Fruit fly (Drosophila melanogaster) whole organism, embryonic: Measurements from ENCODE around the gene sip3.

Experiments
- BEAF-32 ChIP-seq: fragments of 200-800 bp; sonication (Bioruptor generic); optimal IDR thresholded peaks from 3 replicates; lab custom pipeline; 2017; ENCODE audit warnings: missing biosample characterization, missing genetic modification characterization, mild to moderate bottlenecking, moderate library complexity, missing genetic modification reagents
- Bgb ChIP-seq: fragments of 200-800 bp; sonication (Bioruptor generic); IDR thresholded peaks from 2 replicates; pipeline ENCODE4 v1.3.6; 2022; ENCODE audit warnings: missing biosample characterization, missing genetic modification characterization; ENCODE audit not compliant: partially characterized antibody
- CG10267 ChIP-seq: fragments of 200-800 bp; sonication (Bioruptor generic); optimal IDR thresholded peaks from 2 replicates; lab custom pipeline; 2018; ENCODE audit warnings: missing biosample characterization, mild to moderate bottlenecking, missing genetic modification characterization, moderate library complexity
- CG14710 ChIP-seq: fragments of 200-800 bp; sonication (Bioruptor generic); optimal IDR thresholded peaks from 3 replicates; lab custom pipeline; 2019; ENCODE audit warnings: missing biosample characterization, mild to moderate bottlenecking, missing genetic modification characterization, moderate library complexity
- CG14860 ChIP-seq: fragments of 200-800 bp; sonication (Bioruptor generic); IDR thresholded peaks from 3 replicates; pipeline ENCODE4 v1.3.6; 2022; ENCODE audit warnings: missing biosample characterization, missing genetic modification characterization; ENCODE audit not compliant: partially characterized antibody
- CG14965 ChIP-seq: fragments of 200-800 bp; sonication (Bioruptor generic); optimal IDR thresholded peaks from 2 replicates; lab custom pipeline; 2016; ENCODE audit warnings: missing biosample characterization, missing genetic modification characterization, borderline replicate concordance
- CG15479 ChIP-seq: fragments of 200-800 bp; sonication (Bioruptor generic); optimal IDR thresholded peaks from 3 replicates; lab custom pipeline; 2019; ENCODE audit warnings: missing biosample characterization, mild to moderate bottlenecking, missing genetic modification characterization, moderate library complexity
- CG15514 ChIP-seq: fragments of 200-800 bp; sonication (Bioruptor generic); optimal IDR thresholded peaks from 3 replicates; lab custom pipeline; 2017; ENCODE audit warnings: missing biosample characterization, missing genetic modification characterization, mild to moderate bottlenecking, moderate library complexity, missing genetic modification reagents
- CG1603 ChIP-seq: fragments of 200-800 bp; sonication (Bioruptor generic); optimal IDR thresholded peaks from 2 replicates; lab custom pipeline; 2019; ENCODE audit warnings: missing biosample characterization, mild to moderate bottlenecking, missing genetic modification characterization, moderate library complexity
- CG17829 ChIP-seq: fragments of 200-800 bp; optimal IDR thresholded peaks from 2 replicates; lab custom pipeline; 2019; ENCODE audit warnings: missing biosample characterization, mild to moderate bottlenecking, missing genetic modification characterization, moderate library complexity
- CG2712 ChIP-seq: fragments of 200-800 bp; optimal IDR thresholded peaks from 3 replicates; lab custom pipeline; 2019; ENCODE audit warnings: missing biosample characterization, mild to moderate bottlenecking, missing genetic modification characterization, moderate library complexity
- CG30020 ChIP-seq: fragments of 200-800 bp; optimal IDR thresholded peaks from 2 replicates; lab custom pipeline; 2019; ENCODE audit warnings: missing biosample characterization, mild to moderate bottlenecking, missing genetic modification characterization, moderate library complexity
- CG34422 ChIP-seq: fragments of 200-800 bp; sonication (Bioruptor generic); IDR thresholded peaks from 3 replicates; pipeline ENCODE4 v1.3.6; 2022; ENCODE audit warnings: missing biosample characterization, missing genetic modification characterization
- CG6791 ChIP-seq: fragments of 200-800 bp; sonication (Bioruptor generic); IDR thresholded peaks from 3 replicates; pipeline ENCODE4 v1.3.6; 2022; ENCODE audit warnings: missing biosample characterization, missing genetic modification characterization; ENCODE audit not compliant: partially characterized antibody
- CG9437 ChIP-seq: fragments of 200-800 bp; sonication (Bioruptor generic); optimal IDR thresholded peaks from 2 replicates; lab custom pipeline; 2018; ENCODE audit warnings: missing biosample characterization, mild to moderate bottlenecking, missing genetic modification characterization
- CG9797 ChIP-seq: fragments of 200-800 bp; sonication (Bioruptor generic); optimal IDR thresholded peaks from 3 replicates; lab custom pipeline; 2018; ENCODE audit warnings: missing biosample characterization, mild to moderate bottlenecking, missing genetic modification characterization
- CTCF ChIP-seq: fragments of 200-800 bp; sonication (Bioruptor generic); optimal IDR thresholded peaks from 2 replicates; lab custom pipeline; 2017; ENCODE audit warnings: missing biosample characterization, mild to moderate bottlenecking, missing genetic modification characterization, moderate library complexity
- Dek ChIP-seq: fragments of 200-800 bp; sonication (Bioruptor generic); optimal IDR thresholded peaks from 3 replicates; lab custom pipeline; 2019; ENCODE audit warnings: missing biosample characterization, mild to moderate bottlenecking, missing genetic modification characterization, moderate library complexity
- Dp ChIP-seq: fragments of 200-800 bp; sonication (Bioruptor generic); optimal IDR thresholded peaks from 2 replicates; lab custom pipeline; 2018; ENCODE audit warnings: missing biosample characterization, mild to moderate bottlenecking, missing genetic modification characterization, moderate library complexity
- Dref ChIP-seq: fragments of 200-800 bp; sonication (Bioruptor generic); IDR thresholded peaks from 2 replicates; pipeline ENCODE4 v1.3.6; 2022; ENCODE audit warnings: missing biosample characterization, missing genetic modification characterization
- Ets97D ChIP-seq: fragments of 200-800 bp; sonication (Bioruptor generic); optimal IDR thresholded peaks from 3 replicates; lab custom pipeline; 2016; ENCODE audit warnings: missing biosample characterization, missing genetic modification characterization
- HLH3B ChIP-seq: fragments of 200-800 bp; sonication (Bioruptor generic); IDR thresholded peaks from 2 replicates; pipeline ENCODE4 v1.3.6; 2022; ENCODE audit warnings: missing biosample characterization, missing genetic modification characterization
- HLH4C ChIP-seq: fragments of 200-800 bp; sonication (Bioruptor generic); IDR thresholded peaks from 3 replicates; pipeline ENCODE4 v1.3.6; 2022; ENCODE audit warnings: missing biosample characterization, missing genetic modification characterization; ENCODE audit not compliant: partially characterized antibody
- HmgZ ChIP-seq: fragments of 200-800 bp; sonication (Bioruptor generic); optimal IDR thresholded peaks from 2 replicates; lab custom pipeline; 2018; ENCODE audit warnings: missing biosample characterization, mild to moderate bottlenecking, missing genetic modification characterization
- MBD-R2 ChIP-seq: fragments of 200-800 bp; sonication (Bioruptor generic); IDR thresholded peaks from 2 replicates; pipeline ENCODE4 v1.3.6; 2022; ENCODE audit warnings: missing biosample characterization, missing genetic modification characterization
- MESR4 ChIP-seq: fragments of 200-800 bp; sonication (Bioruptor generic); optimal IDR thresholded peaks from 2 replicates; lab custom pipeline; 2018; ENCODE audit warnings: missing biosample characterization, mild to moderate bottlenecking, missing genetic modification characterization, moderate library complexity
- Max ChIP-seq: fragments of 200-800 bp; sonication (Bioruptor generic); optimal IDR thresholded peaks from 2 replicates; lab custom pipeline; 2016; ENCODE audit warnings: missing biosample characterization, mild to moderate bottlenecking, missing genetic modification characterization
- Scr ChIP-seq: fragments of 200-800 bp; sonication (Bioruptor generic); IDR thresholded peaks from 2 replicates; pipeline ENCODE4 v1.3.6; 2022; ENCODE audit warnings: missing biosample characterization, missing genetic modification characterization; ENCODE audit not compliant: partially characterized antibody
- Sin3A ChIP-seq: fragments of >200 bp; optimal IDR thresholded peaks from 2 replicates; lab custom pipeline; 2018
- Sry-δ ChIP-seq: fragments of 200-800 bp; sonication (Bioruptor generic); optimal IDR thresholded peaks from 2 replicates; lab custom pipeline; 2016; ENCODE audit warnings: missing biosample characterization, missing genetic modification characterization
- amos ChIP-seq: fragments of 200-800 bp; sonication (Bioruptor generic); IDR thresholded peaks from 2 replicates; pipeline ENCODE4 v1.3.6; 2022; ENCODE audit warnings: missing biosample characterization, missing genetic modification characterization; ENCODE audit not compliant: partially characterized antibody
- caup ChIP-seq: fragments of 200-800 bp; sonication (Bioruptor generic); optimal IDR thresholded peaks from 3 replicates; lab custom pipeline; 2017; ENCODE audit warnings: missing biosample characterization, mild to moderate bottlenecking, missing genetic modification characterization, moderate library complexity; ENCODE audit not compliant: severe bottlenecking
- chinmo ChIP-seq: fragments of 200-800 bp; sonication (Bioruptor generic); IDR thresholded peaks from 4 replicates; pipeline ENCODE4 v1.3.6; 2022; ENCODE audit warnings: missing biosample characterization, missing genetic modification characterization; ENCODE audit not compliant: partially characterized antibody
- dm ChIP-seq: fragments of 200-800 bp; sonication (Bioruptor generic); optimal IDR thresholded peaks from 3 replicates; lab custom pipeline; 2016; ENCODE audit warnings: missing biosample characterization, missing genetic modification characterization
- ems ChIP-seq: fragments of 200-800 bp; sonication (Bioruptor generic); optimal IDR thresholded peaks from 3 replicates; lab custom pipeline; 2016; ENCODE audit warnings: missing biosample characterization, missing genetic modification characterization
- gfzf ChIP-seq: fragments of 200-800 bp; sonication (Bioruptor generic); optimal IDR thresholded peaks from 2 replicates; lab custom pipeline; 2016; ENCODE audit warnings: missing biosample characterization, mild to moderate bottlenecking, missing genetic modification characterization, moderate library complexity
- grn ChIP-seq: fragments of 200-800 bp; sonication (Bioruptor generic); optimal IDR thresholded peaks from 3 replicates; lab custom pipeline; 2017; ENCODE audit warnings: missing biosample characterization, missing genetic modification characterization
- hbn ChIP-seq: fragments of 200-800 bp; sonication (Bioruptor generic); IDR thresholded peaks from 2 replicates; pipeline ENCODE4 v1.3.6; 2022; ENCODE audit warnings: missing biosample characterization, missing genetic modification characterization; ENCODE audit not compliant: partially characterized antibody
- jigr1 ChIP-seq: fragments of 200-800 bp; sonication (Bioruptor generic); IDR thresholded peaks from 3 replicates; pipeline ENCODE4 v1.3.6; 2022; ENCODE audit warnings: missing biosample characterization, missing genetic modification characterization
- kah ChIP-seq: fragments of 200-800 bp; sonication (Bioruptor generic); optimal IDR thresholded peaks from 2 replicates; lab custom pipeline; 2018; ENCODE audit warnings: missing biosample characterization, mild to moderate bottlenecking, missing genetic modification characterization
- ken ChIP-seq: fragments of 200-800 bp; sonication (Bioruptor generic); IDR thresholded peaks from 3 replicates; pipeline ENCODE4 v1.3.6; 2022; ENCODE audit warnings: missing biosample characterization, missing genetic modification characterization
- maf-S ChIP-seq: fragments of 200-800 bp; sonication (Bioruptor generic); optimal IDR thresholded peaks from 2 replicates; lab custom pipeline; 2016; ENCODE audit warnings: missing biosample characterization, missing genetic modification characterization
- pzg ChIP-seq: fragments of 200-800 bp; sonication (Bioruptor generic); optimal IDR thresholded peaks from 3 replicates; lab custom pipeline; 2018; ENCODE audit warnings: missing biosample characterization, mild to moderate bottlenecking, missing genetic modification characterization, moderate library complexity
- sens ChIP-seq: fragments of 200-800 bp; sonication (Bioruptor generic); peaks from one replicate; lab custom pipeline; 2016; ENCODE audit warnings: missing biosample characterization, missing genetic modification characterization
- sna ChIP-seq: fragments of 200-800 bp; sonication (Bioruptor generic); IDR thresholded peaks from 2 replicates; pipeline ENCODE4 v1.3.6; 2022; ENCODE audit warnings: missing biosample characterization, missing genetic modification characterization; ENCODE audit not compliant: partially characterized antibody
- ssp ChIP-seq: fragments of 200-800 bp; sonication (Bioruptor generic); IDR thresholded peaks from 2 replicates; pipeline ENCODE4 v1.3.6; 2022; ENCODE audit warnings: missing biosample characterization, missing genetic modification characterization
- stc ChIP-seq: fragments of 200-800 bp; sonication (Bioruptor generic); IDR thresholded peaks from 2 replicates; pipeline ENCODE4 v1.3.6; 2022; ENCODE audit warnings: missing biosample characterization, missing genetic modification characterization
- tna ChIP-seq: fragments of 200-800 bp; sonication (Bioruptor generic); IDR thresholded peaks from 2 replicates; pipeline ENCODE4 v1.3.6; 2022; ENCODE audit warnings: missing biosample characterization, missing genetic modification characterization; ENCODE audit not compliant: partially characterized antibody
- vvl ChIP-seq: fragments of 200-800 bp; sonication (Bioruptor generic); IDR thresholded peaks from 2 replicates; pipeline ENCODE4 v1.3.6; 2022; ENCODE audit warnings: missing biosample characterization, missing genetic modification characterization

Gene sip3

DNA sequence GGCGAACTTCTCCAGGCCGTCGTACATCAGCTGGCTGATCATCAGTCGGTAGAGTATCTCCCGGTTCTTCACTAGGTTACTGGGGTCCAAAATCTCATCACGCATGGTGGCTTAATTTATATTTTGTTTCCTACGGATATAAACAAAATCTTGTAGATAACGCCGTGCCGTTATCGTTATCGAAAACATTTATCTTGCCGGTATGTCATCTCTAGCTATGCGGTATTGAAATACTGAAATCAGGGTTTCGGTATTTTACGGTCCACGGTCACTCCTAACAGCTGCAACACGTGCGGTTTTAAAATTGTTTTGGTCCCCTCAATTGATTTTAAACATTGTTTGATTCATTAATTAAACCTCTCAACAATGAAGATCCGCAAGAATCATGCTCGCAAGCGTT is 35.2 kb upstream of the sip3 start, which contains the start of the genes CstF50 and CG11563:
TSS of gene CstF50 (minus strand) at position 188 of the 400 bp plus-strand sequence.
TSS of gene CG11563 (plus strand) at position 260 of the 400 bp plus-strand sequence.
- peak; percentile 11 for TF ChIP-seq CG17829 (tag; lab: Kevin White, UChicago)
- peak; percentile 28; the same call in 1 of the 2 replicates for TF ChIP-seq Bgb (GFP tag; lab: Robert Waterston, UW)
- TF ChIP-seq Sin3A (lab: Kevin White, UChicago): peak; percentile 51
- peak; percentile 84 for TF ChIP-seq CG9797 (GFP tag; lab: Kevin White, UChicago)
- TF ChIP-seq CG30020 (tag; lab: Kevin White, UChicago): peak; percentile 21
- TF ChIP-seq HmgZ (tag; lab: Kevin White, UChicago): peak; percentile 22
- TF ChIP-seq sna (GFP tag; lab: Robert Waterston, UW): peak; percentile 56; the same call in 1 of the 2 replicates
- no peak for TF ChIP-seq caup (GFP tag; lab: Kevin White, UChicago)
- peak; percentile 6 for TF ChIP-seq grn
- peak; percentile 17; the same call in 1 of the 2 replicates for TF ChIP-seq tna (GFP tag; lab: Robert Waterston, UW)
- peak; percentile 88 for TF ChIP-seq Sry-δ (GFP tag; lab: Kevin White, UChicago)
- peak; percentile 42; the same call in 2 of the 3 replicates for TF ChIP-seq HLH4C (GFP tag; lab: Robert Waterston, UW)
- TF ChIP-seq Max (GFP tag; lab: Kevin White, UChicago): peak; percentile 72
- peak; percentile 34; the same call in 1 of the 3 replicates for TF ChIP-seq CG14860 (GFP tag; lab: Robert Waterston, UW)
- peak; percentile 49 for TF ChIP-seq CG1603 (tag; lab: Kevin White, UChicago)
- TF ChIP-seq stc (GFP tag; lab: Robert Waterston, UW): no peak
- TF ChIP-seq gfzf (GFP tag; lab: Kevin White, UChicago): peak; percentile 81
- peak; percentile 48 for TF ChIP-seq sens
- no peak for TF ChIP-seq ems (GFP tag; lab: Kevin White, UChicago)
- TF ChIP-seq kah (GFP tag; lab: Kevin White, UChicago): no peak
- peak; percentile 70 for TF ChIP-seq Dref (GFP tag; lab: Robert Waterston, UW)
- TF ChIP-seq ssp (GFP tag; lab: Robert Waterston, UW): no peak
- TF ChIP-seq CG14965 (GFP tag; lab: Kevin White, UChicago): no peak
- peak; percentile 7 for TF ChIP-seq CG9437
- TF ChIP-seq Dek (tag; lab: Kevin White, UChicago): no peak
- peak; percentile 73 for TF ChIP-seq CG15514 (GFP tag; lab: Kevin White, UChicago)
- peak; percentile 48 for TF ChIP-seq Ets97D
- peak; percentile 47 for TF ChIP-seq MESR4 (GFP tag; lab: Kevin White, UChicago)
- peak; percentile 74 for TF ChIP-seq pzg (GFP tag; lab: Kevin White, UChicago)
- TF ChIP-seq CG15479 (GFP tag; lab: Kevin White, UChicago): no peak
- peak; percentile 48 for TF ChIP-seq BEAF-32 (GFP tag; lab: Kevin White, UChicago)
- TF ChIP-seq CG10267 (tag; lab: Kevin White, UChicago): peak; percentile 14
- TF ChIP-seq Dp (GFP tag; lab: Kevin White, UChicago): peak; percentile 40
- TF ChIP-seq dm: peak; percentile 92
- no peak for TF ChIP-seq ken (GFP tag; lab: Robert Waterston, UW)
- TF ChIP-seq jigr1 (GFP tag; lab: Robert Waterston, UW): no peak
- TF ChIP-seq maf-S (GFP tag; lab: Kevin White, UChicago): no peak
- no peak for TF ChIP-seq vvl (GFP tag; lab: Robert Waterston, UW)
- TF ChIP-seq CG6791 (GFP tag; lab: Robert Waterston, UW): 0 out of 3 replicates have a peak, but pooled peaks have one; percentile 33
- peak; percentile 80 for TF ChIP-seq MBD-R2 (GFP tag; lab: Robert Waterston, UW)
- no peak for TF ChIP-seq HLH3B (GFP tag; lab: Robert Waterston, UW)
- TF ChIP-seq hbn (GFP tag; lab: Robert Waterston, UW): 0 out of 2 replicates have a peak, but pooled peaks have one; percentile 33
- TF ChIP-seq Scr (GFP tag; lab: Robert Waterston, UW): peak; percentile 46
- peak; percentile 7; the same call in 1 of the 2 replicates for TF ChIP-seq amos
- TF ChIP-seq CG14710 (tag; lab: Kevin White, UChicago): peak; percentile 25
- no peak for TF ChIP-seq CG2712 (tag; lab: Kevin White, UChicago)
- peak; percentile 71; the same call in 2 of the 4 replicates for TF ChIP-seq chinmo (GFP tag; lab: Robert Waterston, UW)
- no peak for TF ChIP-seq CTCF (GFP tag; lab: Kevin White, UChicago)
- TF ChIP-seq CG34422 (GFP tag; lab: Robert Waterston, UW): peak; percentile 81; the same call in 1 of the 3 replicates
